Worm (Caenorhabditis elegans): ENCODE data around the gene C54E10.6.

ce11 chrV:18826445-18826844, 17.9 kb upstream of the C54E10.6 start:
- no peak for TF ChIP-seq F13H6.1 (tag; optimal IDR thresholded peaks at IDR 0.05)
- TF ChIP-seq unc-62 (GFP tag; optimal IDR thresholded peaks at IDR 0.05), result no peak
- no peak for TF ChIP-seq lsy-2 (tag; optimal IDR thresholded peaks at IDR 0.05)
- TF ChIP-seq dmd-4 (tag; optimal IDR thresholded peaks at IDR 0.05), result no peak
